Fruit fly (Drosophila melanogaster) whole organism: ENCODE measurements around the gene CG5290.

ENCODE experiments used
- CG8478 ChIP-seq: fragments of >200 bp; optimal IDR thresholded peaks from 2 replicates; lab custom pipeline; 2018; ENCODE audit warnings: inconsistent platforms
- Dll ChIP-seq: fragments of >200 bp; optimal IDR thresholded peaks from 2 replicates; lab custom pipeline; 2017
- EcR ChIP-seq, 2 experiments: fragments of >200 bp; optimal IDR thresholded peaks; 2 replicates each; lab custom pipeline; 2017; ENCODE audit warnings: missing biosample characterization in 2 of 2, missing genetic modification characterization in 2 of 2, missing genetic modification reagents in 2 of 2
- pan ChIP-seq: fragments of >200 bp; optimal IDR thresholded peaks from 2 replicates; lab custom pipeline; 2017
- psq ChIP-seq: fragments of >200 bp; optimal IDR thresholded peaks from 2 replicates; lab custom pipeline; 2017
- usp ChIP-seq: fragments of >200 bp; optimal IDR thresholded peaks from 2 replicates; lab custom pipeline; 2017; ENCODE audit warnings: missing biosample characterization, missing genetic modification characterization, mixed read lengths

DNA sequence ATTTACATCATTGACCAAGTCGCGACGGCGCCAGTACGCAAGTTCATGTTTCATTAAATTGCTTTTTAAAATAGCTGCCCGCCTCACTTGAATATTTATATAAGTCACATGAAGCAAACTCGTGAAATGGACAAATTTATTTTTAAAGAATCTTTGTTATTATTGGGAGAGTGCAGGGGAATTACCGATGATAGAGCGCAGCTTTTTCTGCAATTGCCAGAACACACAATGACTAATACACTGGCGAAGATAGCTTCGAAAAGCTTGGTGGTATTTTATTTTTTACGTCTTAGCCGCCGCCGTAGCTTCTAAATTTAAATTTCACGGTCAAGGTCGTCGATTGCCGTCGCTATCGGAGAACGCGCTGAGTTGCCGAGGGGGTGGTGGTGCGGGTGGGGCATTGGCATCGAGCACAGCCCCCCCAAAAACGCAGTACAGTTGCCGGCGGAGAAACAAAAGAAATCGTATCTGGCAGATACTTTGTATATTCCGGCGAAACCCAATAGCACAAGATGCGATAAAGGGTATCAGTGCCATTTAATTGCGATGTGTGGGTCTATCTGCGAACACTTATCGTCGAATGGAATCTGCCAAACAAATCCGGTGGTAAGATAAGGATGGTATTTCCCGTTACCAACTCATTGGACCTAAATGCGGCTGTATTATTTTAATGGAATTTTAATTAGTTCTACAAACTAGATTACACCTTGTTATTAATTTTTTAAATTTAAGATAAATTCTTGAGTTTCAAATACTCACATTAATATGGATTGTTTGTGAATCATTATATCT, 803 bp upstream of the CG5290 start:
- TF ChIP-seq CG8478 (lab: Kevin White, UChicago): no peak
- TF ChIP-seq psq (lab: Kevin White, UChicago): no peak
- no peak for TF ChIP-seq pan (lab: Kevin White, UChicago)
- no peak for TF ChIP-seq usp (GFP tag; lab: Kevin White, UChicago)
- TF ChIP-seq EcR (GFP tag; optimal IDR thresholded peaks at IDR 0.05; lab: Kevin White, UChicago): peak in 1 of 2 experiments; percentile 39
- TF ChIP-seq Dll: no peak
